Fruit fly (Drosophila melanogaster) S2 (cell line): ENCODE data around the gene CG43400.

ENCODE experiments used
- CG8478 ChIP-seq: fragments of >200 bp; optimal IDR thresholded peaks from 2 replicates; lab custom pipeline; 2018
- CTCF ChIP-seq, 2 experiments: fragments of >200 bp; optimal IDR thresholded peaks; 2 replicates each; lab custom pipeline; 2018

- TF ChIP-seq CTCF (optimal IDR thresholded peaks at IDR 0.05; lab: Kevin White, UChicago) (no peak), CG8478 (lab: Kevin White, UChicago) (no peak)
These were observed 48.0 kb downstream of the CG43400 start for dm6 chr2L:8538449-8539050.
